Worm (Caenorhabditis elegans): ENCODE measurements around the gene ZK370.4.

DNA sequence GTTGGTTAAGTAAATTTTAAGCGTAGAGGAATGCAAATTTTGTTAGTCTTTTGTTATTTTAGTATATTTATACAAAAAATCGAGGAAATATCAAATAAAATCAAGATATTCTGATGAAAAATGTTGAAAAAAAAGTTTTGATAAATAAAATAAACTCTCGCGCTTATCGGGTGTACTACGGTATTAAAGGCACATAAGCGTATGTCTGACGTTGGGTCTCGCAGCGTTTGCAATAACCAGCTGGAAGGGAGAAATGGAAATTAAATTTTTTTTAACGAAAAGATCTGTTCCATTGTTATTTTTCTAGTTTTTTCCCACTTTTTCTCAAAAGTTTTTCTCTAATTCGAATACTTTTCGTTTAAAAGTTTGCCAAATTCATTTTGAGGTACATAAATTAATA lies 42.1 kb downstream of the ZK370.4 start:
- TF ChIP-seq npax-4 (tag; optimal IDR thresholded peaks at IDR 0.05): no peak
- TF ChIP-seq C38D4.7 (GFP tag; optimal IDR thresholded peaks at IDR 0.05): no peak
- TF ChIP-seq nhr-232 (tag; optimal IDR thresholded peaks at IDR 0.05): no peak
- TF ChIP-seq F13H6.1 (tag; optimal IDR thresholded peaks at IDR 0.05): no peak
- TF ChIP-seq nhr-11 (tag; optimal IDR thresholded peaks at IDR 0.05): no peak

All from whole organism, late embryonic.